Worm (Caenorhabditis elegans): Measurements from ENCODE around the gene pgp-12.

- no peak for TF ChIP-seq nhr-28 (tag; optimal IDR thresholded peaks at IDR 0.05)
- no peak for TF ChIP-seq pha-4 (tag; optimal IDR thresholded peaks at IDR 0.05)
- TF ChIP-seq elt-1 (tag; optimal IDR thresholded peaks at IDR 0.05; ENCODE audit: borderline replicate concordance, insufficient read depth) = no peak
- TF ChIP-seq nhr-12 (tag; optimal IDR thresholded peaks at IDR 0.05) = no peak
- no peak for TF ChIP-seq lsy-2 (tag; optimal IDR thresholded peaks at IDR 0.05)
- no peak for TF ChIP-seq bed-3 (GFP tag; optimal IDR thresholded peaks at IDR 0.05)
- TF ChIP-seq elt-3 (tag; optimal IDR thresholded peaks at IDR 0.05) = no peak
- TF ChIP-seq snpc-4 (tag; optimal IDR thresholded peaks at IDR 0.05) = no peak
- TF ChIP-seq nhr-237 (tag; optimal IDR thresholded peaks at IDR 0.05) = no peak
- TF ChIP-seq lin-13 (tag; optimal IDR thresholded peaks at IDR 0.05) = no peak
- TF ChIP-seq ceh-39 (tag; optimal IDR thresholded peaks at IDR 0.05) = no peak
- no peak for TF ChIP-seq hlh-1 (tag; optimal IDR thresholded peaks at IDR 0.05)
Observed at ce11 chrX:12702713-12703112, 28.9 kb upstream of the pgp-12 start.
